Fruit fly (Drosophila melanogaster) whole organism, prepupa: ENCODE results near the gene Trf5.

Experiments used
- CG10669 ChIP-seq: fragments of 200-800 bp; sonication (Bioruptor generic); optimal IDR thresholded peaks from 3 replicates; lab custom pipeline; 2018; ENCODE audit warnings: missing biosample characterization, mild to moderate bottlenecking, missing genetic modification characterization, moderate library complexity
- CG11902 ChIP-seq: fragments of 200-800 bp; sonication (Bioruptor generic); optimal IDR thresholded peaks from 3 replicates; lab custom pipeline; 2016; ENCODE audit warnings: missing biosample characterization, missing genetic modification characterization
- CG6276 ChIP-seq: fragments of 200-800 bp; sonication (Bioruptor generic); optimal IDR thresholded peaks from 2 replicates; lab custom pipeline; 2017; ENCODE audit warnings: missing biosample characterization, mild to moderate bottlenecking, missing genetic modification characterization
- CG6792 ChIP-seq: fragments of 200-800 bp; sonication (Bioruptor generic); optimal IDR thresholded peaks from 3 replicates; lab custom pipeline; 2016; ENCODE audit warnings: missing biosample characterization, missing genetic modification characterization
- CG6808 ChIP-seq: fragments of 200-800 bp; sonication (Bioruptor generic); optimal IDR thresholded peaks from 3 replicates; lab custom pipeline; 2017; ENCODE audit warnings: missing biosample characterization, missing genetic modification characterization, mild to moderate bottlenecking, moderate library complexity, missing genetic modification reagents
- Gug ChIP-seq: fragments of 200-800 bp; sonication (Bioruptor generic); IDR thresholded peaks from 2 replicates; pipeline ENCODE4 v1.3.6; 2022; ENCODE audit warnings: missing biosample characterization, missing genetic modification characterization
- Lpt ChIP-seq: fragments of 200-800 bp; sonication (Bioruptor generic); optimal IDR thresholded peaks from 3 replicates; lab custom pipeline; 2016; ENCODE audit warnings: missing biosample characterization, missing genetic modification characterization
- OdsH ChIP-seq: fragments of 200-800 bp; sonication (Bioruptor generic); optimal IDR thresholded peaks from 3 replicates; lab custom pipeline; 2016; ENCODE audit warnings: missing biosample characterization, missing genetic modification characterization
- dac ChIP-seq: fragments of 200-800 bp; sonication (Bioruptor generic); optimal IDR thresholded peaks from 2 replicates; lab custom pipeline; 2017; ENCODE audit warnings: missing biosample characterization, mild to moderate bottlenecking, missing genetic modification characterization
- eg ChIP-seq: fragments of 200-800 bp; sonication (Bioruptor generic); IDR thresholded peaks from 3 replicates; pipeline ENCODE4 v1.3.6; 2022; ENCODE audit warnings: missing biosample characterization, missing genetic modification characterization
- esn ChIP-seq: fragments of 200-800 bp; sonication (Bioruptor generic); optimal IDR thresholded peaks from 2 replicates; lab custom pipeline; 2016; ENCODE audit warnings: missing biosample characterization, mild to moderate bottlenecking, missing genetic modification characterization, moderate library complexity
- net ChIP-seq: fragments of 200-800 bp; sonication (Bioruptor generic); optimal IDR thresholded peaks from 3 replicates; lab custom pipeline; 2016; ENCODE audit warnings: missing biosample characterization, missing genetic modification characterization
- salr ChIP-seq, 2 experiments: fragments of 200-800 bp; sonication (Bioruptor generic); optimal IDR thresholded peaks; 3 replicates each; lab custom pipeline; 2016 to 2018; ENCODE audit warnings: missing biosample characterization in 2 of 2, missing genetic modification characterization in 2 of 2, mild to moderate bottlenecking in 1 of 2
- ss ChIP-seq, 2 experiments: fragments of 200-800 bp; sonication (Bioruptor generic); optimal IDR thresholded peaks; 2 replicates in 1 of 2; 3 replicates in 1 of 2; lab custom pipeline; 2017 to 2018; ENCODE audit warnings: mild to moderate bottlenecking in 2 of 2, missing biosample characterization in 2 of 2, missing genetic modification characterization in 2 of 2, moderate library complexity in 1 of 2

DNA sequence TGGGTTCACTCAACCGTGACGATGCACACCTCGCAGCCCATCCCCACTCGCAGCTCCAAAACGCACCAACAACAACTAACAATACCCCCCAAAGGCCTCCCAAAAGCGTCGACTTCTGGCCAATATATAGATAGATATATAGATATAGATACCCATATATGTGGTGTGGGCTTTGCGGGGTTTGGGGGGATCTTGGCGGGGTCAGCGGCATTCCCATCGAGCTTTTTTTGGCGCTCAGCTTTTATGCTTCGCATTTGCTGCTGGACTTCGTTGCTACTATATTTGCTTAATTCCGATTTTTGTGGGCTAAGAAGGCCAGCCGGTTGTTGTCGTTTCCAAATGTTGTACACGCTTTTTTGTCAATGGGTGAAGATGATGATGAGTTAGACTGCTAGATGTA lies 31.1 kb upstream of the Trf5 start:
- TF ChIP-seq CG11902 (no peak), CG6792 (GFP tag; lab: Kevin White, UChicago) (no peak), esn (GFP tag; lab: Kevin White, UChicago) (no peak), salr (GFP tag; optimal IDR thresholded peaks at IDR 0.05; lab: Kevin White, UChicago) (no peak), Gug (GFP tag; lab: Robert Waterston, UW) (no peak), dac (GFP tag; lab: Kevin White, UChicago) (no peak), CG6808 (GFP tag; lab: Kevin White, UChicago) (no peak), net (no peak), eg (GFP tag; lab: Robert Waterston, UW) (no peak), OdsH (GFP tag; lab: Kevin White, UChicago) (no peak), CG10669 (GFP tag; lab: Kevin White, UChicago) (no peak), ss (GFP tag; optimal IDR thresholded peaks at IDR 0.05; lab: Kevin White, UChicago) (no peak), Lpt (no peak), CG6276 (no peak)
